Worm (Caenorhabditis elegans): ENCODE data around the gene jmjd-3.3.

- no peak for TF ChIP-seq ZK546.5 (tag; optimal IDR thresholded peaks at IDR 0.05)
- no peak for TF ChIP-seq nhr-12 (tag; optimal IDR thresholded peaks at IDR 0.05)
- no peak for TF ChIP-seq unc-62 (GFP tag; optimal IDR thresholded peaks at IDR 0.05)
- TF ChIP-seq nhr-11 (tag; optimal IDR thresholded peaks at IDR 0.05) = no peak
- no peak for TF ChIP-seq lin-13 (GFP tag; optimal IDR thresholded peaks at IDR 0.05)
- TF ChIP-seq ztf-11 (tag; optimal IDR thresholded peaks at IDR 0.05) = no peak
- no peak for TF ChIP-seq zag-1 (tag; optimal IDR thresholded peaks at IDR 0.05)
- no peak for TF ChIP-seq mdl-1 (tag; optimal IDR thresholded peaks at IDR 0.05)
- no peak for TF ChIP-seq fos-1 (tag; optimal IDR thresholded peaks at IDR 0.05)
- no peak for TF ChIP-seq ama-1 (optimal IDR thresholded peaks at IDR 0.05)
- no peak for TF ChIP-seq mab-5 (tag; optimal IDR thresholded peaks at IDR 0.05)
- TF ChIP-seq blmp-1 (tag; optimal IDR thresholded peaks at IDR 0.05; ENCODE audit: insufficient read depth) = no peak
These were observed 12.9 kb upstream of the jmjd-3.3 start, which contains the start of gene fkh-3 for ce11 chrX:13423340-13423739.

Measured in whole organism, L2 larva.